Worm (Caenorhabditis elegans) whole organism, mixed stage, embryonic: ENCODE results near the gene F15B9.10.

ENCODE experiments used
- M03D4.4 ChIP-seq: sonication (generic microtip); optimal IDR thresholded peaks from 2 replicates; lab custom pipeline; 2017; ENCODE audit warnings: mild to moderate bottlenecking, missing genetic modification characterization, missing compliant biosample characterization
- bed-3 ChIP-seq: fragments of 200-800 bp; sonication (Bioruptor generic); optimal IDR thresholded peaks from 3 replicates; lab custom pipeline; 2018; ENCODE audit warnings: mild to moderate bottlenecking, missing genetic modification characterization, moderate library complexity, missing compliant biosample characterization
- blmp-1 ChIP-seq: fragments of 150-350 bp; optimal IDR thresholded peaks from 2 replicates; lab custom pipeline; 2014; ENCODE audit warnings: missing biosample characterization, missing genetic modification characterization
- ceh-43 ChIP-seq: fragments of 200-800 bp; sonication (Bioruptor generic); optimal IDR thresholded peaks from 2 replicates; lab custom pipeline; 2018; ENCODE audit warnings: mild to moderate bottlenecking, missing genetic modification characterization, moderate library complexity, missing compliant biosample characterization
- ceh-83 ChIP-seq: fragments of 200-800 bp; sonication (Bioruptor generic); optimal IDR thresholded peaks from 2 replicates; lab custom pipeline; 2018; ENCODE audit warnings: mild to moderate bottlenecking, missing genetic modification characterization, missing compliant biosample characterization
- ces-1 ChIP-seq: fragments of 150-350 bp; optimal IDR thresholded peaks from 2 replicates; lab custom pipeline; 2014; ENCODE audit warnings: missing biosample characterization, missing genetic modification reagents, missing genetic modification characterization
- cnd-1 ChIP-seq: fragments of 200-800 bp; sonication (Bioruptor generic); optimal IDR thresholded peaks from 2 replicates; lab custom pipeline; 2018; ENCODE audit warnings: mild to moderate bottlenecking, missing genetic modification characterization, missing compliant biosample characterization
- drap-1 ChIP-seq: fragments of 200-800 bp; sonication (Bioruptor generic); optimal IDR thresholded peaks from 3 replicates; lab custom pipeline; 2018; ENCODE audit warnings: mild to moderate bottlenecking, missing genetic modification characterization, missing compliant biosample characterization
- elt-1 ChIP-seq: sonication (generic microtip); optimal IDR thresholded peaks from 2 replicates; lab custom pipeline; 2017; ENCODE audit warnings: missing genetic modification characterization, mild to moderate bottlenecking, missing compliant biosample characterization, antibody characterized with exemption, moderate library complexity, borderline replicate concordance; ENCODE audit not compliant: insufficient read depth
- elt-3 ChIP-seq: fragments of 150-350 bp; optimal IDR thresholded peaks from 2 replicates; lab custom pipeline; 2014; ENCODE audit warnings: missing biosample characterization, missing genetic modification characterization
- flh-1 ChIP-seq: fragments of 200-800 bp; sonication (Bioruptor generic); optimal IDR thresholded peaks from 2 replicates; lab custom pipeline; 2018; ENCODE audit warnings: mild to moderate bottlenecking, missing genetic modification characterization, moderate library complexity, missing compliant biosample characterization
- ham-2 ChIP-seq: fragments of 200-800 bp; sonication (Bioruptor generic); optimal IDR thresholded peaks from 2 replicates; lab custom pipeline; 2018; ENCODE audit warnings: mild to moderate bottlenecking, missing genetic modification characterization, missing compliant biosample characterization
- hlh-1 ChIP-seq: fragments of 150-350 bp; optimal IDR thresholded peaks from 2 replicates; lab custom pipeline; 2014; ENCODE audit warnings: missing biosample characterization, missing genetic modification reagents, missing genetic modification characterization
- lin-32 ChIP-seq: fragments of 200-800 bp; sonication (Bioruptor generic); optimal IDR thresholded peaks from 2 replicates; lab custom pipeline; 2018; ENCODE audit warnings: mild to moderate bottlenecking, missing genetic modification characterization, missing compliant biosample characterization
- lsy-2 ChIP-seq: fragments of 150-350 bp; optimal IDR thresholded peaks from 2 replicates; lab custom pipeline; 2014; ENCODE audit warnings: missing biosample characterization, missing genetic modification characterization
- mab-5 ChIP-seq: fragments of 150-350 bp; optimal IDR thresholded peaks from 2 replicates; lab custom pipeline; 2014; ENCODE audit warnings: missing biosample characterization, missing genetic modification characterization
- mep-1 ChIP-seq: fragments of 150-350 bp; optimal IDR thresholded peaks from 2 replicates; lab custom pipeline; 2017; ENCODE audit warnings: missing biosample characterization, missing genetic modification reagents, missing genetic modification characterization, inconsistent platforms
- mls-2 ChIP-seq: sonication (generic microtip); optimal IDR thresholded peaks from 2 replicates; lab custom pipeline; 2016; ENCODE audit warnings: mild to moderate bottlenecking, missing genetic modification characterization, moderate library complexity, missing compliant biosample characterization
- nhr-12 ChIP-seq: fragments of 150-350 bp; optimal IDR thresholded peaks from 2 replicates; lab custom pipeline; 2014; ENCODE audit warnings: missing biosample characterization, missing genetic modification characterization
- nhr-237 ChIP-seq: fragments of 150-350 bp; optimal IDR thresholded peaks from 2 replicates; lab custom pipeline; 2014; ENCODE audit warnings: missing biosample characterization, missing genetic modification characterization
- nhr-28 ChIP-seq: fragments of 150-350 bp; optimal IDR thresholded peaks from 2 replicates; lab custom pipeline; 2014; ENCODE audit warnings: missing biosample characterization, missing genetic modification characterization
- pha-4 ChIP-seq: fragments of 150-350 bp; optimal IDR thresholded peaks from 2 replicates; lab custom pipeline; 2018; ENCODE audit warnings: missing biosample characterization, missing genetic modification reagents, missing genetic modification characterization
- sem-2 ChIP-seq: fragments of 200-800 bp; sonication (Bioruptor generic); optimal IDR thresholded peaks from 2 replicates; lab custom pipeline; 2018; ENCODE audit warnings: mild to moderate bottlenecking, missing genetic modification characterization, missing compliant biosample characterization
- sptf-1 ChIP-seq: sonication (generic microtip); optimal IDR thresholded peaks from 2 replicates; lab custom pipeline; 2017; ENCODE audit warnings: mild to moderate bottlenecking, missing genetic modification characterization, moderate library complexity, missing compliant biosample characterization
- tbx-8 ChIP-seq: fragments of 200-800 bp; sonication (Bioruptor generic); optimal IDR thresholded peaks from 2 replicates; lab custom pipeline; 2018; ENCODE audit warnings: mild to moderate bottlenecking, missing genetic modification characterization, moderate library complexity, missing compliant biosample characterization
- unc-120 ChIP-seq: sonication (generic microtip); optimal IDR thresholded peaks from 2 replicates; lab custom pipeline; 2017; ENCODE audit warnings: missing genetic modification characterization, missing compliant biosample characterization; ENCODE audit not compliant: poor library complexity, severe bottlenecking
- unc-62 ChIP-seq: fragments of 150-350 bp; optimal IDR thresholded peaks from 2 replicates; lab custom pipeline; 2014; ENCODE audit warnings: missing biosample characterization, missing genetic modification reagents, missing genetic modification characterization
- zip-8 ChIP-seq: fragments of 150-350 bp; optimal IDR thresholded peaks from 2 replicates; lab custom pipeline; 2014; ENCODE audit warnings: missing biosample characterization, missing genetic modification characterization
- ztf-11 ChIP-seq: fragments of 150-350 bp; optimal IDR thresholded peaks from 2 replicates; lab custom pipeline; 2014; ENCODE audit warnings: missing biosample characterization, missing genetic modification characterization

Gene F15B9.10

DNA sequence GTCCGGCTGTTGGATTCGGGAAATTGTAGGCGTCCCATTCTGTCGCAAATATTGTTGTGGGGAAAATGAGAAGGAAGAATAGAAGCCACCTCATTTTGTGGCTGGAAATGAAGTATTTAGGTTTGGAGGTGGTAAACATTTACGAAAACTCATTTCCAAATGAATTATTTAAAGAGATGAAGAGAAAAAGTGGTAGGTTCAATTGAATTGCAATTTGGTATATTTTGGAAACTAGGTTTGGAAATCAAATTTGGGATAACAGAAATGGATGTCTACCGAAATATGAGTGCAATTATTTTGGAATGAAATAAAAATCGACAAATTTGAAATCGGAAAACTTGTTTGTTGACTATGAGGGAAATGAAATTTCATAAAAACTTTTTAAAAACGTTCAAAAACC lies at the start of gene F15B9.10:
F15B9.10 (minus strand) TSS at position 101 of the 400 bp plus-strand sequence.
- TF ChIP-seq pha-4 (tag; lab: Kevin White, UChicago) (no peak), elt-3 (tag; lab: Kevin White, UChicago) (no peak)

DNA sequence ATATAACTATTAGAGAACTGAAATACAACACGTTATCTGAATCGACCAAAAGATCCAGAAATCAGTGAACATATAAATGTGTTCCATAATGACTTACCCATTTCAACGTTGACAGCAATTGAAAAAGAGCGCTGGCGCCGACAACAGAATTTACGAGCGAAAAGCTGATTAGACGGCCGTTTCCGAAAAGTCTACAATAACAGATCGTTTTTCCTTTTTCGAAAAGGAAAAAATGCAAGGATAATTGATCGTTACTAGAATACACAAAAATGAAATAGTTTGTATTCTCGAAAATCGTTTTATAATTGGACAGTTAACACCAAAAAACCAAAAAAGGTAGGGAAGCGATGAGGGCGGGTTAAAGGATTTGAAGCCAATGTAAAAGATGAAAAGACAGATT lies 44.9 kb upstream of the F15B9.10 start, which contains the start of gene srr-1:
srr-1 (minus strand) TSS at position 101 of the 400 bp plus-strand sequence.
- TF ChIP-seq ztf-11 (tag; lab: Kevin White, UChicago) (no peak), zip-8 (no peak), elt-1 (tag; lab: Kevin White, UChicago) (no peak), bed-3 (GFP tag; lab: Kevin White, UChicago) (no peak), tbx-8 (GFP tag; lab: Kevin White, UChicago) (no peak), ceh-43 (no peak), nhr-28 (tag; lab: Kevin White, UChicago) (no peak), flh-1 (no peak), drap-1 (no peak), nhr-237 (tag; lab: Kevin White, UChicago) (no peak), blmp-1 (tag; lab: Kevin White, UChicago) (no peak)

DNA sequence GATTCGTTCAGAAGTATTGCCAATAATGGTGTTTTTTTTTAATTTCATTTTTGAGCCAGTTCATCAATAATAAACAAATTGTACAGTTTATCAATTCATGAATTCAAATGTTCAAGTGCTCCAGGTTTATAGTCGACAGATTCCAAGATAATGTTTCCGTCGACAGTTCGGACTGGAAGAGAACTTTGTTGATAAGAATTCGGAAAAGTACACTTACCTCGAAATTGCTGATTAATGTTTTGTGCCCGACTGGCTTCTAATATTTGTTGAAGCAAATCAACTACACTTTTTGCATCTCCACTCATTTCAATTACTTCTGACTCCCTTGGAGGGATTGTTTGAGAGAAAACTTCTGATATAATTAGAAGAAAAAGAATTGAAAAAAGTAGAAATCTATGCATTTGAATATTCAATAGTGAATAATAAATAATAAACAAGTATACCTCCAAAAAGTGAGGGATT lies 40.5 kb upstream of the F15B9.10 start, which contains the start of gene W07G4.8:
W07G4.8 (minus strand) TSS at position 412 of the 462 bp plus-strand sequence.
- TF ChIP-seq M03D4.4, result no peak

DNA sequence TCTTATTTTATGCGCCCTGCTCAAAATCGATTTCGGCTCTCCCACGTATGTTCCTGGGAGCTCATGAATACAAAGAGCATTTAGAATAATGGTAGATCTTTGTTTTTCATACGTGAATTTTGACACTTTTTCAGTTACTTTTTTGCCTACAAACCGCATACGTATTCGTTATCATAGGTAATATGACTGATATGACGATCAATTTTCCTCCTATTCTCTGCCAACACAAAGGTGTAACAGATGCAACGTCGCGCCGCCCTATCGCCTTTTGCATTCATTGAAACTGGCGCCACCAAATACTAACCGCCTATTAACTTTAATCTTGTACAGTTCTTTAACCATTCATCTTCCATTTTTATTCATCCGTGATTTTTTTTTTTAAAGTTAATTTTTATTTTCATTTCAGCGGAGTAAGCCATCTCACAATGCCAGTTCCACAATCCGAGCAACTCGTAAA lies 38.9 kb upstream of the F15B9.10 start, which contains the start of gene W07G4.5:
W07G4.5 (plus strand) TSS at position 407 of the 457 bp plus-strand sequence.
- TF ChIP-seq mep-1 (tag; lab: Kevin White, UChicago) (no peak), mab-5 (tag; lab: Kevin White, UChicago) (no peak), ceh-83 (no peak), ces-1 (GFP tag; lab: Kevin White, UChicago) (no peak), unc-62 (GFP tag; lab: Kevin White, UChicago) (no peak), elt-3 (tag; lab: Kevin White, UChicago) (no peak), zip-8 (no peak), unc-120 (no peak), nhr-237 (tag; lab: Kevin White, UChicago) (no peak), mls-2 (tag; lab: Kevin White, UChicago) (no peak), drap-1 (no peak), sem-2 (GFP tag; lab: Kevin White, UChicago) (no peak), nhr-12 (tag; lab: Kevin White, UChicago) (no peak), cnd-1 (tag; lab: Kevin White, UChicago) (no peak), lsy-2 (tag; lab: Kevin White, UChicago) (no peak), blmp-1 (tag; lab: Kevin White, UChicago) (no peak), ztf-11 (tag; lab: Kevin White, UChicago) (no peak)
- TF ChIP-seq, all 35 proteins: peak for 0

DNA sequence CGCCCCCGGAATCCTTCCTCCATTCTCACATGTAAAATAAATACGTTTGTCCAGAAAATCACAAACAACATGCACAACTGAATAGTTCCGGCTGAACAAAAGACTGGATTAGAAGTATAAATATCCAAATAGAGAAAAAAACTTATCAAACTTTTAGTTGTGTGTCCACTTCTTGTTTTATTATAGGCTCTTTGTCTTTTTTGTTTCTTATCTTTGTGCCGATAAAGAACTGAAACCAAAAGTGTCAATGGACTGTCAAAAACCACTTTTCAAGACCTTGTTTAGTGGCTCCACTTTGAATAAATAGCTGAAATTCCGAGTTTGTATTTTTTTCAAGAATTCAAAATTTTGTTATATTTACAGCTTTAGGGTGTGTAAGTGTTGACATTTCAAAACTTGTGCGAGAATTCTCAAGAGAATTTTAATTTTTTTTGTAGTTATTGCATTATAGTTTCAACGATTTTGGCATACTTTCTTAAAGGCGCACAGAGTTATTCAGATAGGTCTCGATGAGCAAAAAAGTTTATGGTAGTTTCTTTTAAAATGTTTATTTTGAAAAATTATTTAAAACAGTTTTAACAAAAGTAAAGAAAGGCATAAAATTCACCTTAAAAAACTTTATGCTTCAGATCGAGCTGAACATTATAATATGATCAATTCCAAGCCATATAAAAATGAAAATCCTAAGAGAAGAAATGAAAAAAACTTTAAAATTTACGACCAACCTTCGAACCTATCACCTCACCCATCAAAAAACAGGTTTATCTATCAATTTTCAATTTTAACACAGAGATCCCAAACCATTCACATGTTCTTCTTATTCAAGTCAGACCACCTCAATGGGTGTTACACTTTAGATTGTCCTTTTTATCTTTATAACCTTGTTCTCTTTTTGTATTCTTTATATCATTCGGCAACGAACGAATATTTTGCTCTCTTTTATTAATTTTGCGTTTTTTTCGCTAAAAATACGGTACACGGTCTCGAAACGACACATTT lies 37.7 kb upstream of the F15B9.10 start:
- TF ChIP-seq lin-32 (GFP tag; lab: Kevin White, UChicago) (no peak), pha-4 (tag; lab: Kevin White, UChicago) (no peak), ceh-83 (no peak), hlh-1 (tag; lab: Kevin White, UChicago) (no peak)

DNA sequence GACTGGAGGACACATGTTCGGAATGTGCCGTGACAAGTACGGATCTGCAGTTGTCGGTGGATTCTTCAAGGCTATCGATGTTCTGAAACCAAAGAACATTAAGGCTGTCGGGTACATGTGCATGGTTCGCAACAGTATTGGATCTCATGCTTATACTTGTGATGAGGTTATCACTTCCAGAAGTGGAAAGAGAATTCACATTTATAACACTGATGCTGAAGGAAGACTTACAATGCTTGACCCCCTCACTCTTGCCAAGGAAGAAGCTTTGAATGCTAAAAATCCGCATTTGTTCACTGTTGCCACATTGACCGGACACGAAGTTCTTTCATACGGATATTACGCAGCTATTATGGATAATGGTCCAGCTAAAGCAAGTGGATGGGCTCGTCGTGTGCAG lies 36.3 kb upstream of the F15B9.10 start:
- no peak for TF ChIP-seq ces-1 (GFP tag; lab: Kevin White, UChicago)
- no peak for TF ChIP-seq nhr-237 (tag; lab: Kevin White, UChicago)
- TF ChIP-seq pha-4 (tag; lab: Kevin White, UChicago), result no peak
- no peak for TF ChIP-seq ham-2
- no peak for TF ChIP-seq mab-5 (tag; lab: Kevin White, UChicago)
- TF ChIP-seq sem-2 (GFP tag; lab: Kevin White, UChicago), result no peak
- no peak for TF ChIP-seq elt-1 (tag; lab: Kevin White, UChicago)
- TF ChIP-seq ceh-43, result no peak
- TF ChIP-seq sptf-1 (tag; lab: Kevin White, UChicago), result no peak
- no peak for TF ChIP-seq ztf-11 (tag; lab: Kevin White, UChicago)
